5 worm cellular contexts compared by ENCODE assay signal in genomic region chrX:871020-871419, ce11.
A peak's percentile ranks its signal among the peaks of the same experiment; 100 is the strongest.
TF ChIP-seq lines count a peak whose summit lies in the region.

lgl-1 (minus strand) TSS chrX:871089.

TF ChIP-seq in whole organism, L1 larva, 84 proteins besides CTCF, POLR2A, EP300 and RAD21 (continues in another document):
- TF ChIP-seq unc-130 (tag; optimal IDR thresholded peaks at IDR 0.05; lab: Kevin White, UChicago) (no peak), hlh-4 (tag; optimal IDR thresholded peaks at IDR 0.05; lab: Kevin White, UChicago) (no peak), lin-14 (GFP tag; optimal IDR thresholded peaks at IDR 0.05; lab: Kevin White, UChicago) (peak; percentile 86), lir-3 (tag; optimal IDR thresholded peaks at IDR 0.05; lab: Kevin White, UChicago; ENCODE audit: poor library complexity) (no peak), unc-30 (tag; optimal IDR thresholded peaks at IDR 0.05; lab: Kevin White, UChicago) (no peak), fkh-4 (tag; optimal IDR thresholded peaks at IDR 0.05; lab: Kevin White, UChicago; ENCODE audit: borderline replicate concordance) (no peak), nhr-77 (tag; optimal IDR thresholded peaks at IDR 0.05; lab: Kevin White, UChicago) (no peak), tlp-1 (tag; optimal IDR thresholded peaks at IDR 0.05; lab: Kevin White, UChicago) (no peak), nhr-19 (GFP tag; conservative IDR thresholded peaks at IDR 0.05; lab: Robert Waterston, UW) (0 out of 2 replicates have a peak, but pooled peaks have one; percentile 6), sptf-1 (tag; optimal IDR thresholded peaks at IDR 0.05; lab: Kevin White, UChicago) (no peak), alr-1 (tag; optimal IDR thresholded peaks at IDR 0.05; lab: Kevin White, UChicago; ENCODE audit: borderline replicate concordance) (no peak), rnt-1 (tag; optimal IDR thresholded peaks at IDR 0.05; lab: Kevin White, UChicago) (peak; percentile 5), snu-23 (GFP tag; optimal IDR thresholded peaks at IDR 0.05; lab: Kevin White, UChicago) (peak; percentile 45), lin-15B (tag; optimal IDR thresholded peaks at IDR 0.05; lab: Kevin White, UChicago) (no peak), lin-35 (GFP tag; optimal IDR thresholded peaks at IDR 0.05; lab: Kevin White, UChicago) (peak; percentile 16 to 32), ztf-4 (tag; optimal IDR thresholded peaks at IDR 0.05; lab: Kevin White, UChicago) (no peak), swsn-7 (tag; optimal IDR thresholded peaks at IDR 0.05; lab: Kevin White, UChicago) (peak; percentile 8), nhr-20 (tag; optimal IDR thresholded peaks at IDR 0.05; lab: Kevin White, UChicago) (peak; percentile 6)

TF ChIP-seq in whole organism, L3 larva, 47 proteins besides CTCF, POLR2A, EP300 and RAD21 (continues in another document):
- TF ChIP-seq pqm-1 (tag; optimal IDR thresholded peaks at IDR 0.05; lab: Kevin White, UChicago): peak; percentile 18
- TF ChIP-seq ztf-4 (tag; optimal IDR thresholded peaks at IDR 0.05; lab: Kevin White, UChicago): no peak
- peak; percentile 59 for TF ChIP-seq hmg-11 (tag; optimal IDR thresholded peaks at IDR 0.05; lab: Kevin White, UChicago)
- no peak for TF ChIP-seq nhr-76 (tag; optimal IDR thresholded peaks at IDR 0.05; lab: Kevin White, UChicago)
- TF ChIP-seq ceh-9 (tag; optimal IDR thresholded peaks at IDR 0.05; lab: Kevin White, UChicago): no peak
- TF ChIP-seq zag-1 (tag; optimal IDR thresholded peaks at IDR 0.05; lab: Kevin White, UChicago): no peak
- no peak for TF ChIP-seq nhr-43 (tag; optimal IDR thresholded peaks at IDR 0.05; lab: Kevin White, UChicago; ENCODE audit: poor library complexity, severe bottlenecking)
- TF ChIP-seq elt-2 (tag; optimal IDR thresholded peaks at IDR 0.05; lab: Kevin White, UChicago): peak; percentile 31
- TF ChIP-seq fkh-10 (GFP tag; optimal IDR thresholded peaks at IDR 0.05; lab: Kevin White, UChicago): no peak
- TF ChIP-seq tbx-2 (tag; optimal IDR thresholded peaks at IDR 0.05; lab: Kevin White, UChicago): no peak
- TF ChIP-seq fkh-2 (tag; optimal IDR thresholded peaks at IDR 0.05; lab: Kevin White, UChicago): no peak
- TF ChIP-seq fos-1 (tag; optimal IDR thresholded peaks at IDR 0.05; lab: Kevin White, UChicago): no peak
- peak; percentile 54 for TF ChIP-seq jun-1 (tag; optimal IDR thresholded peaks at IDR 0.05; lab: Kevin White, UChicago)
- TF ChIP-seq ceh-82 (tag; optimal IDR thresholded peaks at IDR 0.05; lab: Kevin White, UChicago): no peak
- no peak for TF ChIP-seq sea-2 (GFP tag; optimal IDR thresholded peaks at IDR 0.05; lab: Kevin White, UChicago)
- TF ChIP-seq nhr-28 (tag; optimal IDR thresholded peaks at IDR 0.05; lab: Kevin White, UChicago): no peak
- no peak for TF ChIP-seq unc-62 (GFP tag; optimal IDR thresholded peaks at IDR 0.05; lab: Kevin White, UChicago)
- TF ChIP-seq nhr-23 (tag; optimal IDR thresholded peaks at IDR 0.05; lab: Kevin White, UChicago): peak; percentile 30
- TF ChIP-seq snpc-4 (tag; optimal IDR thresholded peaks at IDR 0.05; lab: Kevin White, UChicago): no peak
- no peak for TF ChIP-seq ama-1 (optimal IDR thresholded peaks at IDR 0.05; lab: Kevin White, UChicago)

TF ChIP-seq in whole organism, early embryonic, 17 proteins besides CTCF, POLR2A, EP300 and RAD21:
- TF ChIP-seq ceh-36 (tag; optimal IDR thresholded peaks at IDR 0.05; lab: Kevin White, UChicago) (no peak), sea-1 (GFP tag; conservative IDR thresholded peaks at IDR 0.05; lab: Robert Waterston, UW) (no peak; the same call in 1 of the 2 replicates), ets-7 (tag; optimal IDR thresholded peaks at IDR 0.05; lab: Kevin White, UChicago) (no peak), B0310.2 (tag; optimal IDR thresholded peaks at IDR 0.05; lab: Kevin White, UChicago) (no peak), F13C5.2 (tag; optimal IDR thresholded peaks at IDR 0.05; lab: Kevin White, UChicago) (peak; percentile 45), scrt-1 (GFP tag; IDR thresholded peaks at IDR 0.05; lab: Robert Waterston, UW) (0 out of 2 replicates have a peak, but pooled peaks have one; percentile 41), hmg-4 (GFP tag; optimal IDR thresholded peaks at IDR 0.05; lab: Kevin White, UChicago) (peak; percentile 90), aly-1 (tag; optimal IDR thresholded peaks at IDR 0.05; lab: Kevin White, UChicago) (no peak), tbx-37 (GFP tag; conservative IDR thresholded peaks at IDR 0.05; lab: Robert Waterston, UW) (no peak)

TF ChIP-seq in whole organism, midembryonic, 9 proteins besides CTCF, POLR2A, EP300 and RAD21:
- TF ChIP-seq cog-1 (tag; optimal IDR thresholded peaks at IDR 0.05; lab: Kevin White, UChicago) (peak; percentile 70), ztf-29 (GFP tag; IDR thresholded peaks at IDR 0.05; lab: Robert Waterston, UW) (no peak), T22C8.4 (GFP tag; IDR thresholded peaks at IDR 0.05; lab: Robert Waterston, UW) (0 out of 2 replicates have a peak, but pooled peaks have one; percentile 13), flt-1 (GFP tag; IDR thresholded peaks at IDR 0.05; lab: Robert Waterston, UW) (0 out of 2 replicates have a peak, but pooled peaks have one; percentile 46), klf-2 (GFP tag; conservative IDR thresholded peaks at IDR 0.05; lab: Robert Waterston, UW) (no peak), ref-1 (GFP tag; conservative IDR thresholded peaks at IDR 0.05; lab: Robert Waterston, UW) (no peak), med-1 (GFP tag; optimal IDR thresholded peaks at IDR 0.05; lab: Kevin White, UChicago; ENCODE audit: insufficient read depth) (no peak), ztf-23 (GFP tag; IDR thresholded peaks at IDR 0.05; lab: Robert Waterston, UW) (no peak), tab-1 (GFP tag; IDR thresholded peaks at IDR 0.05; lab: Robert Waterston, UW) (no peak)

TF ChIP-seq in whole organism, young adult, 124 proteins besides CTCF, POLR2A, EP300 and RAD21:
- TF ChIP-seq nhr-80 (tag; optimal IDR thresholded peaks at IDR 0.05; lab: Kevin White, UChicago): peak; percentile 26
- TF ChIP-seq sptf-2 (GFP tag; optimal IDR thresholded peaks at IDR 0.05; lab: Kevin White, UChicago): no peak
- no peak for TF ChIP-seq F23B12.7 (tag; optimal IDR thresholded peaks at IDR 0.05; lab: Kevin White, UChicago; ENCODE audit: insufficient read depth)
- TF ChIP-seq pbrm-1 (GFP tag; IDR thresholded peaks at IDR 0.05; lab: Robert Waterston, UW): no peak
- peak; percentile 29; the same call in 1 of the 2 replicates for TF ChIP-seq egrh-3 (GFP tag; IDR thresholded peaks at IDR 0.05; lab: Robert Waterston, UW)
- no peak for TF ChIP-seq attf-5 (GFP tag; optimal IDR thresholded peaks at IDR 0.05; lab: Kevin White, UChicago)
- TF ChIP-seq zfh-2 (GFP tag; conservative IDR thresholded peaks at IDR 0.05; lab: Robert Waterston, UW): peak; percentile 74
- no peak for TF ChIP-seq madf-10 (tag; optimal IDR thresholded peaks at IDR 0.05; lab: Kevin White, UChicago)
- no peak for TF ChIP-seq lin-35 (GFP tag; optimal IDR thresholded peaks at IDR 0.05; lab: Kevin White, UChicago)
- TF ChIP-seq mcd-1 (GFP tag; IDR thresholded peaks at IDR 0.05; lab: Robert Waterston, UW): peak; percentile 41; the same call in 1 of the 2 replicates
- TF ChIP-seq xnd-1 (tag; optimal IDR thresholded peaks at IDR 0.05; lab: Kevin White, UChicago): no peak
- TF ChIP-seq hmg-1.2 (GFP tag; IDR thresholded peaks at IDR 0.05; lab: Robert Waterston, UW): peak; percentile 83
- 0 out of 2 replicates have a peak, but pooled peaks have one; percentile 16 for TF ChIP-seq madf-3 (GFP tag; IDR thresholded peaks at IDR 0.05; lab: Robert Waterston, UW)
- TF ChIP-seq rcor-1 (GFP tag; IDR thresholded peaks at IDR 0.05; lab: Robert Waterston, UW): 0 out of 2 replicates have a peak, but pooled peaks have one; percentile 22
- TF ChIP-seq cebp-1 (GFP tag; IDR thresholded peaks at IDR 0.05; lab: Robert Waterston, UW): peak; percentile 70; the same call in 1 of the 2 replicates
- TF ChIP-seq cebp-1 (tag; optimal IDR thresholded peaks at IDR 0.05; lab: Kevin White, UChicago): peak; percentile 93
- peak; percentile 58; the same call in 1 of the 2 replicates for TF ChIP-seq dox-1 (GFP tag; IDR thresholded peaks at IDR 0.05; lab: Robert Waterston, UW)

Comparison
In these comparisons a context has a peak if more than half of its experiments do, and no peak if none do; other contexts are left out.
1. Of the 8 proteins assayed by ChIP-seq in both whole organism, young adult and whole organism, L1 larva: peak only in whole organism, young adult: none; only in whole organism, L1 larva: lin-35; in both: none; in neither: 6; mixed calls (peak in some experiments, not most) for 1.